Worm (Caenorhabditis elegans) whole organism, L4 larva: ENCODE measurements around the gene C26B2.7.

Experiments used
- F10B5.3 ChIP-seq: sonication (generic microtip); optimal IDR thresholded peaks from 2 replicates; lab custom pipeline; 2016; ENCODE audit warnings: mild to moderate bottlenecking, missing genetic modification characterization, missing compliant biosample characterization
- F44E2.7 ChIP-seq: fragments of 200-800 bp; sonication (Bioruptor generic); IDR thresholded peaks from 2 replicates; pipeline ENCODE4 v2.1.2; 2022; ENCODE audit warnings: missing genetic modification characterization, missing compliant biosample characterization
- T20F7.1 ChIP-seq: fragments of 200-800 bp; sonication (Bioruptor generic); optimal IDR thresholded peaks from 2 replicates; lab custom pipeline; 2018; ENCODE audit warnings: mild to moderate bottlenecking, missing genetic modification characterization, missing compliant biosample characterization
- Y75B8A.6 ChIP-seq: fragments of 200-800 bp; sonication (Bioruptor generic); IDR thresholded peaks from 2 replicates; pipeline ENCODE4 v1.3.6; 2022; ENCODE audit warnings: missing genetic modification reagents, missing genetic modification characterization, missing compliant biosample characterization
- ZK337.2 ChIP-seq: fragments of 200-800 bp; sonication (Bioruptor generic); IDR thresholded peaks from 2 replicates; pipeline ENCODE4 v1.3.6; 2022; ENCODE audit warnings: missing genetic modification reagents, missing genetic modification characterization, missing compliant biosample characterization
- aha-1 ChIP-seq: fragments of 150-350 bp; peaks from one replicate; lab custom pipeline; 2014; ENCODE audit warnings: missing biosample characterization, missing genetic modification characterization
- ama-1 ChIP-seq: fragments of 150-350 bp; optimal IDR thresholded peaks from 2 replicates; lab custom pipeline; 2014; ENCODE audit warnings: inconsistent platforms, mixed read lengths
- ceh-32 ChIP-seq: sonication (generic microtip); optimal IDR thresholded peaks from 2 replicates; lab custom pipeline; 2016; ENCODE audit warnings: mild to moderate bottlenecking, missing genetic modification characterization, missing compliant biosample characterization; ENCODE audit not compliant: poor library complexity
- ceh-82 ChIP-seq: sonication (generic microtip); optimal IDR thresholded peaks from 2 replicates; lab custom pipeline; 2017; ENCODE audit warnings: missing biosample characterization, missing genetic modification characterization
- daf-16 ChIP-seq, 3 experiments: sonication (generic microtip); optimal IDR thresholded peaks; 2 replicates each; lab custom pipeline; 2016 to 2017; ENCODE audit warnings: missing genetic modification characterization in 3 of 3, missing genetic modification reagents in 3 of 3, mild to moderate bottlenecking in 2 of 3, missing compliant biosample characterization in 2 of 3, missing biosample characterization in 1 of 3, moderate library complexity in 1 of 3
- dmd-6 ChIP-seq: fragments of 200-800 bp; sonication (Bioruptor generic); IDR thresholded peaks from 2 replicates; pipeline ENCODE4 v1.3.6; 2022; ENCODE audit warnings: missing genetic modification reagents, missing genetic modification characterization, missing compliant biosample characterization
- egl-43 ChIP-seq: fragments of 200-800 bp; sonication (Bioruptor generic); IDR thresholded peaks from 2 replicates; pipeline ENCODE4 v1.3.6; 2022; ENCODE audit warnings: missing genetic modification reagents, missing genetic modification characterization, missing compliant biosample characterization
- gei-8 ChIP-seq: fragments of 200-800 bp; sonication (Bioruptor generic); optimal IDR thresholded peaks from 2 replicates; lab custom pipeline; 2018; ENCODE audit warnings: mild to moderate bottlenecking, missing genetic modification characterization, missing compliant biosample characterization
- jun-1 ChIP-seq: fragments of 150-350 bp; optimal IDR thresholded peaks from 2 replicates; lab custom pipeline; 2014; ENCODE audit warnings: missing biosample characterization, missing genetic modification reagents, missing genetic modification characterization
- lin-29 ChIP-seq: fragments of 200-800 bp; sonication (Bioruptor generic); IDR thresholded peaks from 2 replicates; pipeline ENCODE4 v1.3.6; 2022; ENCODE audit warnings: missing genetic modification reagents, missing genetic modification characterization, missing compliant biosample characterization
- lin-38 ChIP-seq: fragments of 200-800 bp; sonication (Bioruptor generic); IDR thresholded peaks from 2 replicates; pipeline ENCODE4 v1.3.6; 2022; ENCODE audit warnings: missing genetic modification reagents, missing genetic modification characterization, missing compliant biosample characterization
- mdl-1 ChIP-seq, 2 experiments: fragments of 150-350 bp in 1 of 2; sonication (generic microtip) in 1 of 2; optimal IDR thresholded peaks; 2 replicates each; lab custom pipeline; 2014 to 2017; ENCODE audit warnings: missing biosample characterization in 2 of 2, missing genetic modification characterization in 2 of 2
- mes-2 ChIP-seq: sonication (generic microtip); optimal IDR thresholded peaks from 2 replicates; lab custom pipeline; 2016; ENCODE audit warnings: missing genotype, mild to moderate bottlenecking, missing genetic modification characterization, missing compliant biosample characterization; ENCODE audit not compliant: poor library complexity, severe bottlenecking
- mxl-2 ChIP-seq: fragments of 200-800 bp; sonication (Bioruptor generic); conservative IDR thresholded peaks from 2 replicates; pipeline ENCODE4 v1.3.6; 2022; ENCODE audit warnings: missing genetic modification reagents, missing genetic modification characterization, missing compliant biosample characterization
- mxl-3 ChIP-seq: fragments of 200-800 bp; sonication (Bioruptor generic); optimal IDR thresholded peaks from 2 replicates; lab custom pipeline; 2018; ENCODE audit warnings: mild to moderate bottlenecking, missing genetic modification characterization, missing compliant biosample characterization
- nhr-102 ChIP-seq: sonication (generic microtip); optimal IDR thresholded peaks from 2 replicates; lab custom pipeline; 2016; ENCODE audit warnings: mild to moderate bottlenecking, missing genetic modification characterization, moderate library complexity, missing compliant biosample characterization
- nhr-111 ChIP-seq: fragments of 200-800 bp; sonication (Bioruptor generic); optimal IDR thresholded peaks from 2 replicates; lab custom pipeline; 2018; ENCODE audit warnings: mild to moderate bottlenecking, missing genetic modification characterization, missing compliant biosample characterization
- nhr-237 ChIP-seq: sonication (generic microtip); optimal IDR thresholded peaks from 2 replicates; lab custom pipeline; 2017; ENCODE audit warnings: missing biosample characterization, missing genetic modification characterization
- nhr-6 ChIP-seq: fragments of 150-350 bp; optimal IDR thresholded peaks from 2 replicates; lab custom pipeline; 2014; ENCODE audit warnings: missing biosample characterization, missing genetic modification characterization
- pha-4 ChIP-seq, 2 experiments: fragments of 150-350 bp in 1 of 2; fragments of 200-800 bp in 1 of 2; sonication (Bioruptor generic) in 1 of 2; IDR thresholded peaks in 1 of 2; optimal IDR thresholded peaks in 1 of 2; 2 replicates each; pipeline versions ENCODE4 v1.3.6 to Lab custom; 2014 to 2022; ENCODE audit warnings: missing genetic modification characterization in 2 of 2, missing genetic modification reagents in 2 of 2, missing biosample characterization in 1 of 2, missing compliant biosample characterization in 1 of 2
- sdz-12 ChIP-seq: fragments of 200-800 bp; sonication (Bioruptor generic); optimal IDR thresholded peaks from 2 replicates; lab custom pipeline; 2018; ENCODE audit warnings: mild to moderate bottlenecking, missing genetic modification characterization, missing compliant biosample characterization
- skn-1 ChIP-seq: fragments of 150-350 bp; optimal IDR thresholded peaks from 2 replicates; lab custom pipeline; 2014; ENCODE audit warnings: missing biosample characterization, missing genetic modification characterization
- unc-62 ChIP-seq, 3 experiments: fragments of 150-350 bp in 1 of 3; sonication (generic microtip); optimal IDR thresholded peaks in 2 of 3; peaks in 1 of 3; 1 replicate in 1 of 3; 2 replicates in 2 of 3; lab custom pipeline; 2014 to 2017; ENCODE audit warnings: missing biosample characterization in 3 of 3, missing genetic modification characterization in 3 of 3, missing genetic modification reagents in 3 of 3, missing genotype in 1 of 3
- zag-1 ChIP-seq: fragments of 150-350 bp; optimal IDR thresholded peaks from 2 replicates; lab custom pipeline; 2014; ENCODE audit warnings: missing biosample characterization, missing genetic modification characterization
- zfp-2 ChIP-seq: sonication (generic microtip); optimal IDR thresholded peaks from 2 replicates; lab custom pipeline; 2016; ENCODE audit warnings: mild to moderate bottlenecking, missing genetic modification characterization, missing compliant biosample characterization
- zip-11 ChIP-seq: fragments of 200-800 bp; sonication (Bioruptor generic); IDR thresholded peaks from 2 replicates; pipeline ENCODE4 v1.3.6; 2022; ENCODE audit warnings: missing genetic modification characterization, missing compliant biosample characterization

C26B2.7 gene

ce11 chrIV:7967006-7967405 is 49.1 kb upstream of the C26B2.7 start, which contains the start of gene F57H12.5:
F57H12.5 (plus strand) TSS chrIV:7967306.
- no peak for TF ChIP-seq ceh-32
- no peak for TF ChIP-seq mes-2
- TF ChIP-seq F44E2.7 (GFP tag; lab: Robert Waterston, UW), result no peak
- TF ChIP-seq Y75B8A.6 (GFP tag; lab: Robert Waterston, UW), result no peak
- no peak for TF ChIP-seq dmd-6 (GFP tag; lab: Robert Waterston, UW)
- no peak for TF ChIP-seq ZK337.2 (GFP tag; lab: Robert Waterston, UW)
- no peak for TF ChIP-seq unc-62 (GFP tag; optimal IDR thresholded peaks at IDR 0.05 in 1 of 2; lab: Kevin White, UChicago)
- no peak for TF ChIP-seq unc-62 (tag; optimal IDR thresholded peaks at IDR 0.05; lab: Kevin White, UChicago)
- no peak for TF ChIP-seq zip-11 (GFP tag; lab: Robert Waterston, UW)
- no peak for TF ChIP-seq jun-1 (tag; lab: Kevin White, UChicago)
- no peak for TF ChIP-seq nhr-111
- no peak for TF ChIP-seq mxl-3
- TF ChIP-seq ceh-82 (tag; lab: Kevin White, UChicago), result no peak
- TF ChIP-seq F10B5.3, result no peak
- TF ChIP-seq nhr-237 (tag; lab: Kevin White, UChicago), result no peak
- no peak for TF ChIP-seq aha-1 (tag; lab: Kevin White, UChicago)
- TF ChIP-seq zag-1 (tag; lab: Kevin White, UChicago), result no peak
- no peak for TF ChIP-seq daf-16 (GFP tag; optimal IDR thresholded peaks at IDR 0.05; lab: Kevin White, UChicago)
- TF ChIP-seq daf-16 (tag; optimal IDR thresholded peaks at IDR 0.05; lab: Kevin White, UChicago), result no peak
- no peak for TF ChIP-seq zfp-2 (tag; lab: Kevin White, UChicago)
- TF ChIP-seq pha-4 (GFP tag; IDR thresholded peaks at IDR 0.05; lab: Robert Waterston, UW), result no peak
- TF ChIP-seq pha-4 (tag; optimal IDR thresholded peaks at IDR 0.05; lab: Kevin White, UChicago), result no peak

ce11 chrIV:7976210-7976609 is 39.9 kb upstream of the C26B2.7 start, which contains the start of gene F57H12.6:
F57H12.6 (minus strand) TSS chrIV:7976310.
- TF ChIP-seq aha-1 (tag; lab: Kevin White, UChicago) (peak; percentile 84), gei-8 (GFP tag; lab: Kevin White, UChicago) (no peak)
- TF ChIP-seq, all 104 proteins: peak for 1

ce11 chrIV:7977452-7977940 is 38.6 kb upstream of the C26B2.7 start, which contains the start of gene ora-1:
ora-1 (plus strand) TSS chrIV:7977890.
- TF ChIP-seq aha-1 (tag; lab: Kevin White, UChicago) (peak; percentile 49), unc-62 (GFP tag; optimal IDR thresholded peaks at IDR 0.05 in 1 of 2; lab: Kevin White, UChicago) (peak in 1 of 2 experiments; percentile 14), unc-62 (tag; optimal IDR thresholded peaks at IDR 0.05; lab: Kevin White, UChicago) (no peak), skn-1 (tag; lab: Kevin White, UChicago) (no peak)

- no peak for TF ChIP-seq nhr-102
- TF ChIP-seq ama-1 (lab: Kevin White, UChicago), result no peak
- TF ChIP-seq T20F7.1, result no peak
- TF ChIP-seq unc-62 (GFP tag; optimal IDR thresholded peaks at IDR 0.05 in 1 of 2; lab: Kevin White, UChicago), result peak in 1 of 2 experiments; percentile 45
- no peak for TF ChIP-seq unc-62 (tag; optimal IDR thresholded peaks at IDR 0.05; lab: Kevin White, UChicago)
- no peak for TF ChIP-seq nhr-6 (tag; lab: Kevin White, UChicago)
- TF ChIP-seq lin-38 (GFP tag; lab: Robert Waterston, UW), result no peak
- no peak for TF ChIP-seq mxl-2 (GFP tag; lab: Robert Waterston, UW)
- TF ChIP-seq Y75B8A.6 (GFP tag; lab: Robert Waterston, UW), result no peak
- no peak for TF ChIP-seq sdz-12
- TF ChIP-seq mdl-1 (tag; optimal IDR thresholded peaks at IDR 0.05; lab: Kevin White, UChicago), result peak in 1 of 2 experiments; percentile 3
- TF ChIP-seq aha-1 (tag; lab: Kevin White, UChicago), result peak; percentile 87
- TF ChIP-seq lin-29 (GFP tag; lab: Robert Waterston, UW), result no peak
- TF ChIP-seq gei-8 (GFP tag; lab: Kevin White, UChicago), result no peak
- no peak for TF ChIP-seq egl-43 (GFP tag; lab: Robert Waterston, UW)
- TF ChIP-seq, all 104 proteins: peak for 3
These were observed 36.5 kb upstream of the C26B2.7 start, which contains the start of gene unc-24 for ce11 chrIV:7979588-7979987. unc-24 (plus strand) TSS chrIV:7979870.
